Fruit fly (Drosophila melanogaster): ENCODE measurements around the gene CG32988.

The CG32988 gene

dm6 chr2L:8842262-8842561, 22.5 kb upstream of the CG32988 start (continued):
- TF ChIP-seq ssp (GFP tag; IDR thresholded peaks at IDR 0.05) (no peak), Doc3 (GFP tag; IDR thresholded peaks at IDR 0.05; ENCODE audit: partially characterized antibody) (no peak), nmo (GFP tag; optimal IDR thresholded peaks at IDR 0.05) (peak; percentile 4), fd102C (GFP tag; optimal IDR thresholded peaks at IDR 0.05) (peak; percentile 82), hkb (optimal IDR thresholded peaks at IDR 0.05) (no peak), hkb (GFP tag; IDR thresholded peaks at IDR 0.05) (no peak), CG14710 (tag; optimal IDR thresholded peaks at IDR 0.05) (peak; percentile 51), unpg (GFP tag; optimal IDR thresholded peaks at IDR 0.05) (peak; percentile 2), CTCF (GFP tag; optimal IDR thresholded peaks at IDR 0.05) (no peak), lola (GFP tag; optimal IDR thresholded peaks at IDR 0.05) (peak in 1 of 3 experiments; percentile 35), tin (GFP tag; optimal IDR thresholded peaks at IDR 0.05) (peak; percentile 4), CG10267 (tag; optimal IDR thresholded peaks at IDR 0.05) (peak; percentile 38), CG17829 (tag; optimal IDR thresholded peaks at IDR 0.05) (peak; percentile 15), CG8765 (GFP tag; IDR thresholded peaks at IDR 0.05) (peak; percentile 43; the same call in 1 of the 2 replicates), CG4404 (GFP tag; IDR thresholded peaks at IDR 0.05) (peak; percentile 57), CG12391 (tag; optimal IDR thresholded peaks at IDR 0.05) (peak; percentile 17), Elba2 (GFP tag; optimal IDR thresholded peaks at IDR 0.05) (peak; percentile 41), CG11504 (tag; optimal IDR thresholded peaks at IDR 0.05) (peak; percentile 18), CG2712 (tag; optimal IDR thresholded peaks at IDR 0.05) (peak; percentile 50), CG9727 (GFP tag; optimal IDR thresholded peaks at IDR 0.05) (peak; percentile 57), ac (GFP tag; optimal IDR thresholded peaks at IDR 0.05) (peak; percentile 57), CG31441 (GFP tag; IDR thresholded peaks at IDR 0.05) (0 out of 2 replicates have a peak, but pooled peaks have one; percentile 24), Blimp-1 (GFP tag; optimal IDR thresholded peaks at IDR 0.05) (peak; percentile 24), lilli (GFP tag; optimal IDR thresholded peaks at IDR 0.05) (peak; percentile 1), ase (GFP tag; IDR thresholded peaks at IDR 0.05) (no peak), Med (GFP tag) (peak; percentile 66)

DNA sequence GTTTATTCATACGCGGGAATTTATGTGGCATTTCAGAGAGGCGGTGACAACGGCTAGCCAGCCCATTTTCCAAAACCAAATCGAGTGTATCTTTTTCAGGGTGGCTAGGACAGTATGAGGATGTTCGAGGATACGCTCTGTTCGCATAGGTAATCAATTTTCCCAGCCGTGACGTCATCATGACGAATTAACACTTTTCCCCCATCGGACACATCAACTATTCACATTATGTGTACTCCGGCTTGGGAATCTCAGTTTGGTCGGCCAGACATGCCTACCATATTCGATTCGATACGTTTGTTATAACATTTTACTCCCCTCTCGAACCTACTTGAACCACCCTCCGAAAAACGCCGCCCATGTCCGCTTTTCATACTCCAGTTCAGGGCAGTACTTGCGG, 21.1 kb upstream of the CG32988 start:
- TF ChIP-seq prd (optimal IDR thresholded peaks at IDR 0.05): no peak
- TF ChIP-seq prd (GFP tag; IDR thresholded peaks at IDR 0.05): 0 out of 3 replicates have a peak, but pooled peaks have one; percentile 15
- TF ChIP-seq Chrac-16 (GFP tag; optimal IDR thresholded peaks at IDR 0.05): no peak
- TF ChIP-seq eyg (GFP tag; optimal IDR thresholded peaks at IDR 0.05): no peak
- no peak for TF ChIP-seq wdn (GFP tag; IDR thresholded peaks at IDR 0.05)
- no peak for TF ChIP-seq CG16813 (GFP tag; IDR thresholded peaks at IDR 0.05; ENCODE audit: partially characterized antibody)
- TF ChIP-seq CoRest (tag; optimal IDR thresholded peaks at IDR 0.05): no peak
- no peak for TF ChIP-seq CG13296 (GFP tag; optimal IDR thresholded peaks at IDR 0.05)
- TF ChIP-seq Mrtf (GFP tag; IDR thresholded peaks at IDR 0.05): no peak
- peak; percentile 59 for TF ChIP-seq pros (GFP tag; optimal IDR thresholded peaks at IDR 0.05)
- peak; percentile 98 for TF ChIP-seq gsb-n (tag; optimal IDR thresholded peaks at IDR 0.05)
- TF ChIP-seq dmrt99B (tag; optimal IDR thresholded peaks at IDR 0.05): peak; percentile 3
- peak; percentile 43 for TF ChIP-seq kni (GFP tag; optimal IDR thresholded peaks at IDR 0.05)
- TF ChIP-seq zfh1 (GFP tag; IDR thresholded peaks at IDR 0.05): no peak
- no peak for TF ChIP-seq CG9727 (GFP tag; optimal IDR thresholded peaks at IDR 0.05)

- TF ChIP-seq Deaf1 (tag; optimal IDR thresholded peaks at IDR 0.05) (peak; percentile 56), Nf-YB (GFP tag; optimal IDR thresholded peaks at IDR 0.05) (peak; percentile 63), gsb-n (tag; optimal IDR thresholded peaks at IDR 0.05) (peak; percentile 20), Med (GFP tag) (peak; percentile 16), Scr (GFP tag; IDR thresholded peaks at IDR 0.05; ENCODE audit: partially characterized antibody) (no peak), Nf-YC (tag; optimal IDR thresholded peaks at IDR 0.05) (peak; percentile 62), pros (GFP tag; optimal IDR thresholded peaks at IDR 0.05) (peak; percentile 63), Aef1 (GFP tag; IDR thresholded peaks at IDR 0.05) (no peak)
These were observed 20.0 kb upstream of the CG32988 start for dm6 chr2L:8844693-8845092.
